Fruit fly (Drosophila melanogaster) whole organism, pupa: ENCODE data around the gene CG34367.

Source experiments
- CG10348 ChIP-seq: fragments of 200-800 bp; sonication (Bioruptor generic); IDR thresholded peaks from 2 replicates; pipeline ENCODE4 v1.3.6; 2022; ENCODE audit warnings: missing biosample characterization, missing genetic modification characterization
- CG12605 ChIP-seq: fragments of 200-800 bp; sonication (Bioruptor generic); IDR thresholded peaks from 2 replicates; pipeline ENCODE4 v1.3.6; 2022; ENCODE audit warnings: missing biosample characterization, missing genetic modification characterization
- CG13204 ChIP-seq: fragments of 200-800 bp; sonication (Bioruptor generic); optimal IDR thresholded peaks from 2 replicates; lab custom pipeline; 2018; ENCODE audit warnings: missing biosample characterization, mild to moderate bottlenecking, missing genetic modification characterization, moderate library complexity
- CG14655 ChIP-seq: fragments of 200-800 bp; sonication (Bioruptor generic); optimal IDR thresholded peaks from 3 replicates; lab custom pipeline; 2017; ENCODE audit warnings: mild to moderate bottlenecking, missing biosample characterization, missing genetic modification reagents, missing genetic modification characterization
- CG15710 ChIP-seq: fragments of 200-800 bp; sonication (Bioruptor generic); optimal IDR thresholded peaks from 2 replicates; lab custom pipeline; 2018; ENCODE audit warnings: missing biosample characterization, mild to moderate bottlenecking, missing genetic modification characterization, moderate library complexity
- CG17806 ChIP-seq: fragments of 200-800 bp; sonication (Bioruptor generic); optimal IDR thresholded peaks from 2 replicates; lab custom pipeline; 2018; ENCODE audit warnings: missing biosample characterization, mild to moderate bottlenecking, missing genetic modification characterization, moderate library complexity
- CG32121 ChIP-seq: fragments of 200-800 bp; sonication (Bioruptor generic); IDR thresholded peaks from 2 replicates; pipeline ENCODE4 v1.3.6; 2022; ENCODE audit warnings: missing biosample characterization, missing genetic modification characterization
- CG34367 ChIP-seq: fragments of 200-800 bp; sonication (Bioruptor generic); optimal IDR thresholded peaks from 2 replicates; lab custom pipeline; 2018; ENCODE audit warnings: missing biosample characterization, mild to moderate bottlenecking, missing genetic modification characterization
- CG4496 ChIP-seq: fragments of 200-800 bp; sonication (Bioruptor generic); IDR thresholded peaks from 3 replicates; pipeline ENCODE4 v1.3.6; 2022; ENCODE audit warnings: missing biosample characterization, missing genetic modification characterization
- CG8159 ChIP-seq: fragments of 200-800 bp; sonication (Bioruptor generic); optimal IDR thresholded peaks from 3 replicates; lab custom pipeline; 2018; ENCODE audit warnings: missing biosample characterization, mild to moderate bottlenecking, missing genetic modification characterization, moderate library complexity
- CG8301 ChIP-seq: fragments of 200-800 bp; sonication (Bioruptor generic); optimal IDR thresholded peaks from 2 replicates; lab custom pipeline; 2018; ENCODE audit warnings: missing biosample characterization, mild to moderate bottlenecking, missing genetic modification characterization
- CG9948 ChIP-seq: fragments of 200-800 bp; sonication (Bioruptor generic); optimal IDR thresholded peaks from 2 replicates; lab custom pipeline; 2018; ENCODE audit warnings: missing biosample characterization, mild to moderate bottlenecking, missing genetic modification characterization, moderate library complexity
- D1 ChIP-seq: fragments of 200-800 bp; sonication (Bioruptor generic); optimal IDR thresholded peaks from 2 replicates; lab custom pipeline; 2018; ENCODE audit warnings: missing biosample characterization, mild to moderate bottlenecking, missing genetic modification characterization, moderate library complexity
- EcR ChIP-seq: fragments of 200-800 bp; sonication (Bioruptor generic); optimal IDR thresholded peaks from 3 replicates; lab custom pipeline; 2019; ENCODE audit warnings: missing biosample characterization, missing genetic modification characterization, mild to moderate bottlenecking, moderate library complexity, missing genetic modification reagents
- Ets98B ChIP-seq: fragments of 200-800 bp; sonication (Bioruptor generic); IDR thresholded peaks from 2 replicates; pipeline ENCODE4 v1.3.6; 2022; ENCODE audit warnings: missing biosample characterization, missing genetic modification characterization
- Pif1A ChIP-seq: fragments of 200-800 bp; sonication (Bioruptor generic); optimal IDR thresholded peaks from 3 replicates; lab custom pipeline; 2016; ENCODE audit warnings: missing biosample characterization, missing genetic modification characterization
- Pif1B ChIP-seq: fragments of 200-800 bp; sonication (Bioruptor generic); optimal IDR thresholded peaks from 3 replicates; lab custom pipeline; 2016; ENCODE audit warnings: missing biosample characterization, missing genetic modification characterization
- Snoo ChIP-seq: fragments of 200-800 bp; sonication (Bioruptor generic); optimal IDR thresholded peaks from 3 replicates; lab custom pipeline; 2017; ENCODE audit warnings: missing biosample characterization, mild to moderate bottlenecking, missing genetic modification characterization, inconsistent platforms
- fd96Ca ChIP-seq: fragments of 200-800 bp; sonication (Bioruptor generic); IDR thresholded peaks from 3 replicates; pipeline ENCODE4 v1.3.6; 2022; ENCODE audit warnings: missing biosample characterization, missing genetic modification characterization
- gl ChIP-seq: fragments of 200-800 bp; sonication (Bioruptor generic); optimal IDR thresholded peaks from 2 replicates; lab custom pipeline; 2018; ENCODE audit warnings: missing biosample characterization, mild to moderate bottlenecking, missing genetic modification characterization
- rn ChIP-seq: fragments of 200-800 bp; sonication (Bioruptor generic); IDR thresholded peaks from 2 replicates; pipeline ENCODE4 v1.3.6; 2022; ENCODE audit warnings: missing biosample characterization, missing genetic modification characterization

The CG34367 gene

dm6 chr2L:10314327-10315210, 39.1 kb downstream of the CG34367 start, which contains the start of the genes Usp14 and CG4972:
TSS of gene Usp14 (minus strand) at chr2L:10314396.
TSS of gene CG4972 (plus strand) at chr2L:10314792.
- TF ChIP-seq CG14655 (GFP tag; lab: Kevin White, UChicago) (no peak), CG8301 (tag; lab: Kevin White, UChicago) (no peak), EcR (peak; percentile 27), CG8159 (tag; lab: Kevin White, UChicago) (no peak), fd96Ca (GFP tag; lab: Robert Waterston, UW) (no peak), CG15710 (peak; percentile 24)
- TF ChIP-seq, all 21 proteins: peak for 2

dm6 chr2L:10311822-10312221, 41.9 kb downstream of the CG34367 start:
- no peak for TF ChIP-seq Ets98B (GFP tag; lab: Robert Waterston, UW)
- no peak for TF ChIP-seq CG8301 (tag; lab: Kevin White, UChicago)
- no peak for TF ChIP-seq D1
- no peak for TF ChIP-seq CG10348 (GFP tag; lab: Robert Waterston, UW)
- no peak for TF ChIP-seq CG4496 (GFP tag; lab: Robert Waterston, UW)
- no peak for TF ChIP-seq CG32121 (GFP tag; lab: Robert Waterston, UW)
- TF ChIP-seq Snoo (tag; lab: Kevin White, UChicago): no peak
- TF ChIP-seq CG15710: no peak
- TF ChIP-seq CG34367 (tag; lab: Kevin White, UChicago): no peak

- TF ChIP-seq Pif1B: no peak
- TF ChIP-seq EcR: no peak
- TF ChIP-seq Snoo (tag; lab: Kevin White, UChicago): no peak
- no peak for TF ChIP-seq CG13204 (GFP tag; lab: Kevin White, UChicago)
- TF ChIP-seq CG4496 (GFP tag; lab: Robert Waterston, UW): no peak
- TF ChIP-seq CG8301 (tag; lab: Kevin White, UChicago): no peak
- no peak for TF ChIP-seq rn
- no peak for TF ChIP-seq CG17806 (tag; lab: Kevin White, UChicago)
- TF ChIP-seq CG9948 (tag; lab: Kevin White, UChicago): no peak
- no peak for TF ChIP-seq CG14655 (GFP tag; lab: Kevin White, UChicago)
- no peak for TF ChIP-seq CG10348 (GFP tag; lab: Robert Waterston, UW)
- TF ChIP-seq Pif1A (GFP tag; lab: Kevin White, UChicago): no peak
- no peak for TF ChIP-seq CG15710
- TF ChIP-seq CG32121 (GFP tag; lab: Robert Waterston, UW): no peak
- TF ChIP-seq, all 21 proteins: peak for 0
Observed at dm6 chr2L:10310614-10311382, 42.9 kb downstream of the CG34367 start, which contains the start of gene Cdk5alpha. TSS of gene Cdk5alpha (minus strand) at chr2L:10310956.

- TF ChIP-seq CG17806 (tag; lab: Kevin White, UChicago) (peak; percentile 79), rn (peak; percentile 55; the same call in 1 of the 2 replicates), CG34367 (tag; lab: Kevin White, UChicago) (peak; percentile 69), EcR (peak; percentile 2), CG15710 (peak; percentile 81), Pif1A (GFP tag; lab: Kevin White, UChicago) (no peak), Ets98B (GFP tag; lab: Robert Waterston, UW) (peak; percentile 81; the same call in 1 of the 2 replicates), gl (tag; lab: Kevin White, UChicago) (peak; percentile 29), D1 (no peak), Snoo (tag; lab: Kevin White, UChicago) (peak; percentile 68), CG14655 (GFP tag; lab: Kevin White, UChicago) (no peak), CG10348 (GFP tag; lab: Robert Waterston, UW) (no peak), fd96Ca (GFP tag; lab: Robert Waterston, UW) (no peak), CG13204 (GFP tag; lab: Kevin White, UChicago) (no peak), CG8159 (tag; lab: Kevin White, UChicago) (no peak), CG8301 (tag; lab: Kevin White, UChicago) (peak; percentile 70), CG9948 (tag; lab: Kevin White, UChicago) (peak; percentile 67), Pif1B (peak; percentile 71), CG4496 (GFP tag; lab: Robert Waterston, UW) (peak; percentile 78; the same call in 2 of the 3 replicates), CG32121 (GFP tag; lab: Robert Waterston, UW) (peak; percentile 87), CG12605 (GFP tag; lab: Robert Waterston, UW) (no peak; the same call in none of the 2 replicates)
- TF ChIP-seq, all 21 proteins: peak for 13
Observed at dm6 chr2L:10306518-10307260, 47.0 kb downstream of the CG34367 start, which contains the start of the genes CG5390 and CG4968. TSS of gene CG5390 (minus strand) at chr2L:10306594. TSS of gene CG4968 (plus strand) at chr2L:10306922.
